Fruit fly (Drosophila melanogaster): ENCODE results near the gene Ptp61F.
A peak's percentile ranks its signal among the peaks of the same experiment; 100 is the strongest.

Ptp61F gene

dm6 chr3L:1478998-1479680, 4.1 kb upstream of the Ptp61F start (continued):
- TF ChIP-seq vri (GFP tag; optimal IDR thresholded peaks at IDR 0.05), result peak; percentile 8
- peak; percentile 8 for TF ChIP-seq net (GFP tag; optimal IDR thresholded peaks at IDR 0.05)
- no peak for TF ChIP-seq CG4318 (GFP tag; optimal IDR thresholded peaks at IDR 0.05)
- peak; percentile 70 for TF ChIP-seq Hr39 (GFP tag; optimal IDR thresholded peaks at IDR 0.05)
- TF ChIP-seq svp (GFP tag), result no peak
- peak in 1 of 2 experiments; percentile 18 for TF ChIP-seq salr (GFP tag; optimal IDR thresholded peaks at IDR 0.05)
- TF ChIP-seq CG32006 (GFP tag; optimal IDR thresholded peaks at IDR 0.05), result peak; percentile 36
- TF ChIP-seq CG6276 (GFP tag; optimal IDR thresholded peaks at IDR 0.05), result no peak
- TF ChIP-seq Sox15 (GFP tag; optimal IDR thresholded peaks at IDR 0.05), result peak; percentile 2
- no peak for TF ChIP-seq CG16779 (tag; optimal IDR thresholded peaks at IDR 0.05)
- peak; percentile 42 for TF ChIP-seq Sox102F (GFP tag; optimal IDR thresholded peaks at IDR 0.05)
- TF ChIP-seq esn (GFP tag; optimal IDR thresholded peaks at IDR 0.05), result peak; percentile 59
- TF ChIP-seq CG3919 (GFP tag; optimal IDR thresholded peaks at IDR 0.05), result peak; percentile 42
- peak; percentile 38 for TF ChIP-seq Ets96B (tag; optimal IDR thresholded peaks at IDR 0.05)
- TF ChIP-seq CG10669 (GFP tag; optimal IDR thresholded peaks at IDR 0.05), result peak; percentile 36
- no peak for TF ChIP-seq dsx (GFP tag; optimal IDR thresholded peaks at IDR 0.05; ENCODE audit: poor library complexity, severe bottlenecking)
- no peak for TF ChIP-seq Hr38 (GFP tag; optimal IDR thresholded peaks at IDR 0.05)

DNA sequence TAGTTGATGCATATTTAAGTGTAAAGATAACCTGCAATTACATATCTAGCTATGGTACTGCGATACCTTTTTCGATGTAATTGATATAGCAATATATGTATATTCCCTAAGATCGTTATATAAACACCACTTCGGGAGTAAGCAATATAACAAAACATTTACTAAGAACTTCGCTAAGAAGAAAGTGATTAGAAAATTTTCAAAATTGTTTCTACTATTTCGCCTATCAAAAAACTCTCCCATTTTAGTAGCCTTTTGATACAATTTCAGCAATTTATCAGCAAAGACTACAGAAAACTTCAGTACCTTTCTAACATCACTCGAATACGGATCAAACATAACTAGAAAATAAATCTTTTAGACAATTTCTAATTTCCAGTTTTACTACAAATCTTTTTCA, 2.3 kb upstream of the Ptp61F start, which contains the start of gene robl62A:
robl62A (plus strand) TSS at position 301 of the 400 bp plus-strand sequence.
- no peak for TF ChIP-seq CG8319 (GFP tag; optimal IDR thresholded peaks at IDR 0.05)

dm6 chr3L:1471960-1472359, 3.1 kb downstream of the Ptp61F start, which contains the start of gene Naa30B:
Gene Naa30B, minus strand, starts transcription at chr3L:1472060.
- TF ChIP-seq fd85E (GFP tag; optimal IDR thresholded peaks at IDR 0.05) (no peak), salr (GFP tag; optimal IDR thresholded peaks at IDR 0.05) (peak in 1 of 2 experiments; percentile 0), Sox15 (GFP tag; optimal IDR thresholded peaks at IDR 0.05) (no peak), CG6808 (GFP tag; optimal IDR thresholded peaks at IDR 0.05) (no peak), Eip75B (GFP tag; optimal IDR thresholded peaks at IDR 0.05) (no peak), eg (GFP tag; IDR thresholded peaks at IDR 0.05) (no peak), Ets96B (tag; optimal IDR thresholded peaks at IDR 0.05) (no peak)

DNA sequence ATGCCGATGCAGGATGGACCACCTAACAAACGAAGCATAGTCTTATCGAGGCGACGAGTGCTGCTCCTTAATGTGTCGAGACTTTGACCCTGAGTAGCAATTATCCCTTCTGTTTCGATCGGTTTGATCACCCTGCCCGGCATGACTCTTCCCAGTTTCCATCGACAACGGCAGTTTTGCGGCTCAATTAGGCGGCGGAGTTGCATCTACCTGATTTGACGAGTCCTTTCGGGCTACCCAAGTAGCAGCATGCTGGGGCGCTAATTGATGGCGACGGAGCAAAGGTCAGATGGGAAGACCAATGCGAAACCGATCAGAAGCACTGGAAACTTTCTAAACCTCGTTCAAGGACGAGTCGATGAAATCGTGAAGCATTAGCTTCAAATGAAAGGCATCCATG, 4.0 kb downstream of the Ptp61F start:
- TF ChIP-seq Hr39 (GFP tag; optimal IDR thresholded peaks at IDR 0.05) (no peak), salr (GFP tag; optimal IDR thresholded peaks at IDR 0.05) (no peak), CG8319 (GFP tag; optimal IDR thresholded peaks at IDR 0.05) (no peak), CG6854 (GFP tag; optimal IDR thresholded peaks at IDR 0.05) (no peak), Sox14 (GFP tag; optimal IDR thresholded peaks at IDR 0.05) (no peak), CG6808 (GFP tag; optimal IDR thresholded peaks at IDR 0.05) (no peak), pdm3 (GFP tag; optimal IDR thresholded peaks at IDR 0.05) (no peak), CG1621 (tag; optimal IDR thresholded peaks at IDR 0.05) (no peak), dsx (GFP tag; optimal IDR thresholded peaks at IDR 0.05; ENCODE audit: poor library complexity, severe bottlenecking) (no peak), CG34406 (GFP tag; optimal IDR thresholded peaks at IDR 0.05) (no peak), fd85E (GFP tag; optimal IDR thresholded peaks at IDR 0.05) (no peak), Sox102F (GFP tag; optimal IDR thresholded peaks at IDR 0.05) (no peak), Eip93F (GFP tag; optimal IDR thresholded peaks at IDR 0.05) (no peak), CG3919 (GFP tag; optimal IDR thresholded peaks at IDR 0.05) (no peak), fd59A (GFP tag; optimal IDR thresholded peaks at IDR 0.05) (no peak)

DNA sequence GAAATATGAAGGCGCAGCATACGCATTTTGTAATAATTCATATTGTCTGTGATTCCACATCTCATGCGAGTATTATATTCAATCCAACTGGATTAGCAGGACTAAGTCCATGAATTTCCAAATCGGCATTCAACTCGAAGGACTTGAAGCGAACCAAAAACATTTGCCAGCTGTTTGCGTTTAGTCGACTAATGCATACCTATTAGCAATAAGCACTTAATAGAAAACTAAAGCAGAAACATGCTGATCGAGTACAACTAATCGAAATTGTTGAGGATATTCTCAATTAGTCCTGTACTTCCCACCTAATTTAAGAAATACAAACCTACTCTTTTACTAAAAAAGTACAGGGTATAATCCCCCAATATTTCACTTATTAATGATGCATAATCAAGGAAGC, 5.8 kb downstream of the Ptp61F start:
- TF ChIP-seq spab (GFP tag; optimal IDR thresholded peaks at IDR 0.05), result no peak
- peak; percentile 25 for TF ChIP-seq Eip78C (GFP tag)
